Worm (Caenorhabditis elegans) whole organism, early embryonic: ENCODE measurements around the gene F56H11.2.

ENCODE experiments used
- B0310.2 ChIP-seq: sonication (generic microtip); optimal IDR thresholded peaks from 2 replicates; lab custom pipeline; 2016; ENCODE audit warnings: mild to moderate bottlenecking, missing genetic modification characterization, missing compliant biosample characterization
- F13C5.2 ChIP-seq: sonication (generic microtip); optimal IDR thresholded peaks from 2 replicates; lab custom pipeline; 2017; ENCODE audit warnings: mild to moderate bottlenecking, missing genetic modification characterization, inconsistent platforms, missing compliant biosample characterization
- aly-1 ChIP-seq: sonication (generic microtip); optimal IDR thresholded peaks from 2 replicates; lab custom pipeline; 2016; ENCODE audit warnings: missing genetic modification characterization, missing compliant biosample characterization
- ama-1 ChIP-seq: fragments of 150-350 bp; optimal IDR thresholded peaks from 2 replicates; lab custom pipeline; 2014
- ceh-13 ChIP-seq: fragments of 200-800 bp; sonication (Bioruptor generic); optimal IDR thresholded peaks from 2 replicates; lab custom pipeline; 2018; ENCODE audit warnings: mild to moderate bottlenecking, missing genetic modification characterization, missing compliant biosample characterization
- ceh-36 ChIP-seq: sonication (generic microtip); optimal IDR thresholded peaks from 2 replicates; lab custom pipeline; 2016; ENCODE audit warnings: missing genetic modification characterization, inconsistent platforms, missing compliant biosample characterization
- ets-7 ChIP-seq: sonication (generic microtip); optimal IDR thresholded peaks from 2 replicates; lab custom pipeline; 2016; ENCODE audit warnings: missing genotype, missing genetic modification characterization, missing compliant biosample characterization
- flt-1 ChIP-seq: fragments of 200-800 bp; sonication (Bioruptor generic); IDR thresholded peaks from 2 replicates; pipeline ENCODE4 v1.3.6; 2022; ENCODE audit warnings: missing genetic modification characterization, missing compliant biosample characterization
- hmbx-1 ChIP-seq: sonication (generic microtip); optimal IDR thresholded peaks from 2 replicates; lab custom pipeline; 2016; ENCODE audit warnings: mild to moderate bottlenecking, missing genetic modification characterization, missing compliant biosample characterization
- hmg-4 ChIP-seq: fragments of 200-800 bp; sonication (Bioruptor generic); optimal IDR thresholded peaks from 2 replicates; lab custom pipeline; 2018; ENCODE audit warnings: mild to moderate bottlenecking, missing genetic modification characterization, missing compliant biosample characterization
- hnd-1 ChIP-seq: sonication (generic microtip); optimal IDR thresholded peaks from 2 replicates; lab custom pipeline; 2016; ENCODE audit warnings: missing genetic modification characterization, missing compliant biosample characterization
- pes-1 ChIP-seq: fragments of 200-800 bp; sonication (Bioruptor generic); IDR thresholded peaks from 2 replicates; pipeline ENCODE4 v1.3.6; 2022; ENCODE audit warnings: missing genetic modification reagents, missing genetic modification characterization, missing compliant biosample characterization
- scrt-1 ChIP-seq: fragments of 200-800 bp; sonication (Bioruptor generic); IDR thresholded peaks from 2 replicates; pipeline ENCODE4 v1.3.6; 2022; ENCODE audit warnings: missing genetic modification characterization, missing compliant biosample characterization
- sea-1 ChIP-seq: fragments of 200-800 bp; sonication (Bioruptor generic); conservative IDR thresholded peaks from 2 replicates; pipeline ENCODE4 v1.3.6; 2022; ENCODE audit warnings: missing genetic modification characterization, missing compliant biosample characterization
- tbx-11 ChIP-seq: fragments of 200-800 bp; sonication (Bioruptor generic); IDR thresholded peaks from 2 replicates; pipeline ENCODE4 v1.3.6; 2022; ENCODE audit warnings: missing genetic modification characterization, missing compliant biosample characterization
- tbx-37 ChIP-seq: fragments of 200-800 bp; sonication (Bioruptor generic); conservative IDR thresholded peaks from 2 replicates; pipeline ENCODE4 v1.3.6; 2022; ENCODE audit warnings: missing genetic modification reagents, missing genetic modification characterization, missing compliant biosample characterization
- tra-4 ChIP-seq: sonication (generic microtip); optimal IDR thresholded peaks from 2 replicates; lab custom pipeline; 2017; ENCODE audit warnings: missing genetic modification characterization, missing compliant biosample characterization

Gene F56H11.2

DNA sequence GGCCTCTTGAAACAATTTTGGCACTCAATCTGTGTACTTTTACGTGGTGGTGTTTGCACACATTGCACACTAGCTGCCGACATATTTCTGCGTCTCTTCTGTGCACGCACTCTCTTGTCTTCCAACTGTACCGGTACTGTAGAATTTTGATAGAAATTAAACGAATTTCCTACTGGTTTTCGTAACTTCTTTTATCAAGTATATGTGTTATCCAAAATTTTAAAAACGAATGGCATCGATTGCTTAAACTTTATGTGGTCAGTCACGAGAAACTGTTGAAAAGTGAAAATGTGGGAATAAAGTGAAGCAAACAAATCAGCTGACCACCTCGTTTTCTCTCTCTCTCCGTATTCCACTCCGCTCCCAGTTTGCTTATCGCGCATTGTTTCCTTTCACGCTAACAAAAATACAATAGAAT is 19.6 kb downstream of the F56H11.2 start:
- no peak for TF ChIP-seq pes-1 (GFP tag; lab: Robert Waterston, UW)
- TF ChIP-seq tbx-37 (GFP tag; lab: Robert Waterston, UW), result no peak
- no peak for TF ChIP-seq B0310.2
- no peak for TF ChIP-seq ceh-13
- no peak for TF ChIP-seq ama-1 (lab: Kevin White, UChicago)
- no peak for TF ChIP-seq hmg-4 (GFP tag; lab: Kevin White, UChicago)
- no peak for TF ChIP-seq ceh-36 (tag; lab: Kevin White, UChicago)
- no peak for TF ChIP-seq F13C5.2
- no peak for TF ChIP-seq sea-1 (GFP tag; lab: Robert Waterston, UW)
- no peak for TF ChIP-seq hmbx-1 (tag; lab: Kevin White, UChicago)
- TF ChIP-seq tra-4 (tag; lab: Kevin White, UChicago), result no peak
- TF ChIP-seq tbx-11 (GFP tag; lab: Robert Waterston, UW), result no peak
- TF ChIP-seq scrt-1, result no peak

DNA sequence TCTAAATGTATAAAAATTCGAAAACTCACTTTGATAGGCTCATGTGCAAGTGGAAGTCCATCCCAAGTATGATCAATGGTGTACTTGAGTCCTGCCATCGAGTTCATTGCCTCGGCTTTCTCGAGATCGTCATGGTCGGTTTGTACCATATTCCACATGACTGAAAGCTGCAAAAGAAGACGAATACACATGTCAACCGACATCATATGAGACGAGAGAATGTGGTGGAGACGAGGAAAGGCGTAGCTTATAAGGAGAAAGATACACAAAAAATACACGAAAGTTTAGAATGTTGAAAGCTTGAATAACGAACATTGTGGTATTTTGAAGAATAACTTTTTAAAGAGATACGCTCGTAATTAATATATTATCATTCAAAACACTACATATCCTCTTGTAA is 20.1 kb downstream of the F56H11.2 start, which contains the start of gene C33A12.3:
Gene C33A12.3, minus strand, starts transcription at position 167 of the 400 bp plus-strand sequence.
- TF ChIP-seq flt-1 (GFP tag; lab: Robert Waterston, UW) (no peak), ceh-13 (no peak), hmg-4 (GFP tag; lab: Kevin White, UChicago) (no peak), sea-1 (GFP tag; lab: Robert Waterston, UW) (no peak), ama-1 (lab: Kevin White, UChicago) (no peak), ceh-36 (tag; lab: Kevin White, UChicago) (no peak), B0310.2 (no peak), hmbx-1 (tag; lab: Kevin White, UChicago) (no peak), scrt-1 (no peak), hnd-1 (no peak), tra-4 (tag; lab: Kevin White, UChicago) (no peak), aly-1 (tag; lab: Kevin White, UChicago) (no peak), pes-1 (GFP tag; lab: Robert Waterston, UW) (no peak)

DNA sequence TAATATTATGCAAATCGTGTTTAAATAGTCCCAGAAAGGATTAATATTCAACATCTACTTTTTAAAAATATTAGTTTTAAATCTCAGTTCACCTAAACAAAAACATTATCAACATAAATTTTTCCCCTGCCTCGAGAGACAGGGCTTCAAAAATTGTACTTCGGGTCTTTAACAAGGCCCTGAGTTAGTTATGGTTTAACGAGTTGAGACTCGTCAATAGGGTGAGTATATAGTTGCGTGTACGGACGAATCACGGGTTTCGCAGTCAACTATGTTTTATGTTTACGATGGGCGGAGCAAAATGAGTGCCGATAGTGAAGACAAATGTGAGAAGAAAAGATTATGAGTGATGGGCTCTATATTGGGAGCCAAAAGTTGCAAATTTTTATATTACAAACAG is 21.3 kb downstream of the F56H11.2 start:
- TF ChIP-seq ets-7 (tag; lab: Kevin White, UChicago), result no peak
- TF ChIP-seq tbx-11 (GFP tag; lab: Robert Waterston, UW), result no peak
- no peak for TF ChIP-seq hnd-1
- TF ChIP-seq sea-1 (GFP tag; lab: Robert Waterston, UW), result no peak
- TF ChIP-seq tra-4 (tag; lab: Kevin White, UChicago), result no peak
- no peak for TF ChIP-seq flt-1 (GFP tag; lab: Robert Waterston, UW)
- TF ChIP-seq ama-1 (lab: Kevin White, UChicago), result no peak
- no peak for TF ChIP-seq tbx-37 (GFP tag; lab: Robert Waterston, UW)
- no peak for TF ChIP-seq F13C5.2
- TF ChIP-seq hmbx-1 (tag; lab: Kevin White, UChicago), result no peak
- TF ChIP-seq pes-1 (GFP tag; lab: Robert Waterston, UW), result no peak
- no peak for TF ChIP-seq B0310.2
- no peak for TF ChIP-seq hmg-4 (GFP tag; lab: Kevin White, UChicago)
- no peak for TF ChIP-seq aly-1 (tag; lab: Kevin White, UChicago)

DNA sequence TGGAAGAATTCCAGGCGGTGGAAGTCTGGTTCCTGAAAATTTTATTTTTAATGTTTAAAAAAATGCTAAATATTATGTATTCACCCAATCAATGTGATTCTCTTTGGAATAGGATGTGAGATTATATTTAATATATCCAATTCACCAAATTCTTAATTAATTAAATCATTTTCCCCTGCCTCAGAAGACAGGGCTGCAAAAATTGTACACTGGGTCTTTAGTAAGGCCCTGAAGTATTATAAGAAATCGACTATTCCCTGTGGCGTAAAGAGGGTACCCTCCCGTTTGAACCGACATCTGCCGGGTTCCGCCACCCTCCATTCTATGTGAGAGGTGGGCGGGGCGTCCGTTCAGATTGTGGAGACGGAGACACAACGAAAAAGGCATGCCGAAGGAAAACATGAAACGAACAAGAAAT is 21.7 kb downstream of the F56H11.2 start:
- TF ChIP-seq scrt-1, result no peak
- TF ChIP-seq tra-4 (tag; lab: Kevin White, UChicago), result peak; percentile 37
- TF ChIP-seq ama-1 (lab: Kevin White, UChicago), result peak; percentile 40
- peak; percentile 29; the same call in 1 of the 2 replicates for TF ChIP-seq tbx-37 (GFP tag; lab: Robert Waterston, UW)
- no peak for TF ChIP-seq sea-1 (GFP tag; lab: Robert Waterston, UW)
- no peak for TF ChIP-seq hnd-1
- TF ChIP-seq ceh-13, result no peak
- TF ChIP-seq pes-1 (GFP tag; lab: Robert Waterston, UW), result peak; percentile 49; the same call in 1 of the 2 replicates
- peak; percentile 52 for TF ChIP-seq F13C5.2
- TF ChIP-seq B0310.2, result peak; percentile 4
- TF ChIP-seq tbx-11 (GFP tag; lab: Robert Waterston, UW), result no peak
- no peak for TF ChIP-seq aly-1 (tag; lab: Kevin White, UChicago)
- 0 out of 2 replicates have a peak, but pooled peaks have one; percentile 8 for TF ChIP-seq flt-1 (GFP tag; lab: Robert Waterston, UW)
- TF ChIP-seq ceh-36 (tag; lab: Kevin White, UChicago), result no peak
- TF ChIP-seq ets-7 (tag; lab: Kevin White, UChicago), result no peak
- no peak for TF ChIP-seq hmbx-1 (tag; lab: Kevin White, UChicago)
- no peak for TF ChIP-seq hmg-4 (GFP tag; lab: Kevin White, UChicago)

DNA sequence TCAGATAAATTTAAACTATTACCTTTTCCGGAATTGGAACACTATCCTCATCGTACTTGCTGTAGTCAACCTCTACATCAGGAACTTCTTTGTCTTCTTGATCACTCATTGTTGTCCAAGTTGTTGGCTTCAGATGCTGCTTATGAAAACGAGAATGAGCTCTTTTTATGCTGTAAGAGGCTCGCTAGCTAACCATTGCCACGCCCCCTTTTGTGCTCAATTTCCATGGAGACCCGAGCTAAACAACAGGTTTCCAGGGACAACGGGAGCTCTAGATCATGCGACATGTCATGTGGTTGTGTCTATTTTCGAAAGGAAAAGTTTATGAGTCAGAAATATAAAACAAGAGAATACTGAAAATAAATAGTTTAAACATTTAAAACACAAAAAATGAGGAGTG is 22.5 kb downstream of the F56H11.2 start, which contains the start of gene C33A12.4:
Gene C33A12.4, minus strand, starts transcription at position 131 of the 400 bp plus-strand sequence.
- no peak for TF ChIP-seq hmg-4 (GFP tag; lab: Kevin White, UChicago)
- no peak for TF ChIP-seq F13C5.2
- TF ChIP-seq sea-1 (GFP tag; lab: Robert Waterston, UW), result no peak
- no peak for TF ChIP-seq tbx-37 (GFP tag; lab: Robert Waterston, UW)
- no peak for TF ChIP-seq ceh-13
- no peak for TF ChIP-seq B0310.2
- no peak for TF ChIP-seq ets-7 (tag; lab: Kevin White, UChicago)
- no peak for TF ChIP-seq tra-4 (tag; lab: Kevin White, UChicago)
- no peak for TF ChIP-seq flt-1 (GFP tag; lab: Robert Waterston, UW)
- no peak for TF ChIP-seq hnd-1
- no peak for TF ChIP-seq hmbx-1 (tag; lab: Kevin White, UChicago)
- no peak for TF ChIP-seq aly-1 (tag; lab: Kevin White, UChicago)
- TF ChIP-seq scrt-1, result no peak
- TF ChIP-seq ceh-36 (tag; lab: Kevin White, UChicago), result no peak

DNA sequence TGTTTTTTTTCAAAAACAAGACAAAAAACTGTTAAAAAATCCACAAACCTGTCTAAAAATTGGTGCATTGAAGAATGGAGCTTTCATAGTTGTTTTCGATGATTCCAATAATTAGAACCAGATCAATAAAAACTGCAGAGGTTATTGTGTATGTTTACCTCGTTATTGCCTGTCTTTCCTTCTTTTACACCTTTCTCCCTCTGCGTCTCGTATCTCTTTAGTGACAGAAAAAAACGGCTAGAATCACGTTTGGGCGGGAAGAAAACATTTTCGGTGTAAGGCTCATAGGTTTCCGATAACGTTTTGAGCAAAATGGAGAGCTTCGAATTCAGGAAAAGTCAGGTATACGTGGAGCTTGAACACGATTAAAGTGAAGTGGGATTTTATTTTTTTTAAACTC is 24.4 kb downstream of the F56H11.2 start, which contains the start of gene ethe-1:
Gene ethe-1, minus strand, starts transcription at position 150 of the 400 bp plus-strand sequence.
- TF ChIP-seq tbx-11 (GFP tag; lab: Robert Waterston, UW), result no peak
- TF ChIP-seq B0310.2, result no peak
- no peak for TF ChIP-seq ama-1 (lab: Kevin White, UChicago)
- TF ChIP-seq sea-1 (GFP tag; lab: Robert Waterston, UW), result no peak
- TF ChIP-seq pes-1 (GFP tag; lab: Robert Waterston, UW), result no peak
- no peak for TF ChIP-seq scrt-1
- TF ChIP-seq flt-1 (GFP tag; lab: Robert Waterston, UW), result no peak
- TF ChIP-seq tbx-37 (GFP tag; lab: Robert Waterston, UW), result no peak
- no peak for TF ChIP-seq ets-7 (tag; lab: Kevin White, UChicago)
- TF ChIP-seq hmbx-1 (tag; lab: Kevin White, UChicago), result no peak
- no peak for TF ChIP-seq ceh-13
- TF ChIP-seq aly-1 (tag; lab: Kevin White, UChicago), result no peak
- no peak for TF ChIP-seq ceh-36 (tag; lab: Kevin White, UChicago)
- no peak for TF ChIP-seq F13C5.2
- no peak for TF ChIP-seq hmg-4 (GFP tag; lab: Kevin White, UChicago)
- TF ChIP-seq hnd-1, result no peak
